Worm (Caenorhabditis elegans) whole organism, midembryonic: ENCODE measurements around the gene rpn-9.

Source experiments
- T22C8.4 ChIP-seq: fragments of 200-800 bp; sonication (Bioruptor generic); IDR thresholded peaks from 2 replicates; pipeline ENCODE4 v1.3.6; 2022; ENCODE audit warnings: missing genetic modification characterization, missing compliant biosample characterization
- cog-1 ChIP-seq: sonication (generic microtip); optimal IDR thresholded peaks from 2 replicates; lab custom pipeline; 2016; ENCODE audit warnings: missing genetic modification characterization, missing compliant biosample characterization
- flt-1 ChIP-seq: fragments of 200-800 bp; sonication (Bioruptor generic); IDR thresholded peaks from 2 replicates; pipeline ENCODE4 v1.3.6; 2022; ENCODE audit warnings: missing genetic modification characterization, missing compliant biosample characterization
- klf-2 ChIP-seq: fragments of 200-800 bp; sonication (Bioruptor generic); conservative IDR thresholded peaks from 2 replicates; pipeline ENCODE4 v1.3.6; 2022; ENCODE audit warnings: missing genetic modification reagents, missing genetic modification characterization, missing compliant biosample characterization
- med-1 ChIP-seq: sonication (generic microtip); optimal IDR thresholded peaks from 2 replicates; lab custom pipeline; 2017; ENCODE audit warnings: missing genetic modification characterization, mild to moderate bottlenecking, missing compliant biosample characterization, antibody characterized with exemption, missing genetic modification reagents; ENCODE audit not compliant: insufficient read depth
- ref-1 ChIP-seq: fragments of 200-800 bp; sonication (Bioruptor generic); conservative IDR thresholded peaks from 2 replicates; pipeline ENCODE4 v1.3.6; 2022; ENCODE audit warnings: missing genetic modification reagents, missing genetic modification characterization, missing compliant biosample characterization
- tab-1 ChIP-seq: fragments of 200-800 bp; sonication (Bioruptor generic); IDR thresholded peaks from 2 replicates; pipeline ENCODE4 v1.3.6; 2022; ENCODE audit warnings: missing genetic modification characterization, missing compliant biosample characterization
- ztf-23 ChIP-seq: fragments of 200-800 bp; sonication (Bioruptor generic); IDR thresholded peaks from 2 replicates; pipeline ENCODE4 v1.3.6; 2022; ENCODE audit warnings: missing genetic modification reagents, missing genetic modification characterization, missing compliant biosample characterization
- ztf-29 ChIP-seq: fragments of 200-800 bp; sonication (Bioruptor generic); IDR thresholded peaks from 2 replicates; pipeline ENCODE4 v1.3.6; 2022; ENCODE audit warnings: missing genetic modification reagents, missing genetic modification characterization, missing compliant biosample characterization

rpn-9 gene

ce11 chrII:11279971-11280370, 41.3 kb upstream of the rpn-9 start:
- TF ChIP-seq T22C8.4 (GFP tag; lab: Robert Waterston, UW) = no peak
- no peak for TF ChIP-seq ref-1 (GFP tag; lab: Robert Waterston, UW)
- no peak for TF ChIP-seq cog-1 (tag; lab: Kevin White, UChicago)
- no peak for TF ChIP-seq tab-1 (GFP tag; lab: Robert Waterston, UW)
- no peak for TF ChIP-seq ztf-23
- TF ChIP-seq flt-1 (GFP tag; lab: Robert Waterston, UW) = no peak
- TF ChIP-seq ztf-29 = no peak
- TF ChIP-seq med-1 = no peak
- no peak for TF ChIP-seq klf-2 (GFP tag; lab: Robert Waterston, UW)

DNA sequence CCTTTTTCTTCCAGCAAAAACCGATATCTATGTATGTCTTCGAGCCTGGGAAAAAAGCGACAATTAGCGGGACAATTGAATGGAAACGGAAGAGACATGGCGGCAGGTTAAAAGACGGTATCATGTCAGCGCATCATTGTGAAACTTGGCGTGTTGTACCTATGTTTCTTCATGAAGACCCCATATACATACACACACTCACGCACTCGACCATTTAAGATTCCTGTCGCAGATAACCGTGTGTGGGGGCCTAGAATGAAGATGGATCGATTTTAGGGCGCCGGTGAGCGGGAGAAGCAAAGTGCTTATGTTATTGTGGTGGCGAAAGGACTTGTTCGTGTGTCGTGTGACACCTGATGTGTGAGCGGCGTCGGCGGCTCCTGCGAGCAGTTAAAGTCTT, 38.2 kb upstream of the rpn-9 start:
- no peak for TF ChIP-seq tab-1 (GFP tag; lab: Robert Waterston, UW)
- no peak for TF ChIP-seq ztf-23
- TF ChIP-seq med-1 = no peak
- no peak for TF ChIP-seq flt-1 (GFP tag; lab: Robert Waterston, UW)
- TF ChIP-seq klf-2 (GFP tag; lab: Robert Waterston, UW) = no peak
- no peak for TF ChIP-seq cog-1 (tag; lab: Kevin White, UChicago)
- TF ChIP-seq ztf-29 = no peak

DNA sequence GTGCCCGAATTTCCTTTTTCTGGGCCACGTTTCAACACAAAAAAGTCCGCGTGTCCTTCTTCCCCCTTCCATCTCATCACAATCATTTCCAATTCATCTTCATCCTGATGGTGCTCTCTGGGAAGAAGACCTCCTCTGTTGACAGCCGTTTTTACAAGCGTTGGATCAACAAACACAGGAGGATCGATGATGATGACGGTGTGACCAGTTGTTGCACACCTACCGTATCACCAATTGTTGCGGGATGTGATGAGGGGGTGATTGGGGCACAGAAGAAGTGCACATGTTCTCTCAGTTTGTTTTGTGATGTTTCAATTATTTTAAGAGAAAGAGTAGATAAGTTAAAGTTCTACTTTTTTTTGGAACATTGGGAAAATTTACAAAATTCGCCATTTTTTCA, 36.8 kb upstream of the rpn-9 start:
- TF ChIP-seq flt-1 (GFP tag; lab: Robert Waterston, UW) (no peak), tab-1 (GFP tag; lab: Robert Waterston, UW) (no peak), ztf-29 (no peak), med-1 (no peak), ref-1 (GFP tag; lab: Robert Waterston, UW) (no peak)

DNA sequence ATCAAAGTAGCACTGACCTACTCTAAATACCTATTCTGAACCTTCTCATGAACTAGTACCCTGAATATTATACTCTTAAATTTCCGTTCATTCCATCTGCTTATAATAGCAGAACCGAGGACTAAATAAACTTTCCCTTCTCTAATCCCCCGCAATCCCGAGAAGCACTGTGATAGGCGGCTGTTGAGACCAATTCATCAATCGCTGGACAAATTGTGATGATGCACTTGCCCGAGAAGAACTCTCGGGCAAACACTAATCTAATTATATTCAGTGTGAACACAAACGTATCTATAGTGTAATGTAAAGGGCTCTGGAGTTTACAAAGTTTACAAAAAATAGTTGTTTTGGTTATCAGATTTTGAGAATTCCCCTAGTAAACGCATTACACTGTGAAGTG, 36.2 kb upstream of the rpn-9 start:
- TF ChIP-seq klf-2 (GFP tag; lab: Robert Waterston, UW) (no peak), flt-1 (GFP tag; lab: Robert Waterston, UW) (no peak), cog-1 (tag; lab: Kevin White, UChicago) (no peak), ref-1 (GFP tag; lab: Robert Waterston, UW) (no peak), med-1 (no peak), tab-1 (GFP tag; lab: Robert Waterston, UW) (no peak), ztf-29 (no peak), T22C8.4 (GFP tag; lab: Robert Waterston, UW) (no peak), ztf-23 (no peak)

DNA sequence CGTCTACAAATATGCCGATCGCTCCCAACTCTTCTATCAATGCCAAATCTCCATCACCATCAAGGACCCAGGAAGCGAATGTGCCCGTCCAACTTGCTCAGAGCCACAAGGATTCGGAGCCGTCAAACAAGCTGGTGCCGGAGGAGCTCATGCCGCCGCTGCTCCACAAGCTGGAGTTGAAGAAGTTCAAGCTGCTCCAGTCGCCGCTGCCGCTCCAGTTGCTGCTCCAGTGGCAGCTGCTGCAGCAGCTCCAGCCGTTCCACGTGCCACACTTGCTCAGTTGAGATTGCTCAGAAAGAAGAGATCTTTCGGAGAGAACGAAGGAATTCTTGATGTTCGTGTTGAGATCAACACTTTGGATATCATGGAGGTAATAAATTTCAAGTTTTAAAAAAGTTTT, 32.1 kb upstream of the rpn-9 start:
- no peak for TF ChIP-seq klf-2 (GFP tag; lab: Robert Waterston, UW)
- no peak for TF ChIP-seq med-1
- TF ChIP-seq cog-1 (tag; lab: Kevin White, UChicago) = no peak
- no peak for TF ChIP-seq ztf-29
- no peak for TF ChIP-seq ztf-23

ce11 chrII:11268822-11269221, 30.1 kb upstream of the rpn-9 start, which contains the start of gene cut-1:
TSS of gene cut-1 (plus strand) at chrII:11269122.
- no peak for TF ChIP-seq ztf-23
- TF ChIP-seq tab-1 (GFP tag; lab: Robert Waterston, UW) = no peak
- no peak for TF ChIP-seq med-1
- TF ChIP-seq ref-1 (GFP tag; lab: Robert Waterston, UW) = no peak
- TF ChIP-seq ztf-29 = no peak
- no peak for TF ChIP-seq cog-1 (tag; lab: Kevin White, UChicago)
- TF ChIP-seq flt-1 (GFP tag; lab: Robert Waterston, UW) = no peak
- no peak for TF ChIP-seq klf-2 (GFP tag; lab: Robert Waterston, UW)
- TF ChIP-seq T22C8.4 (GFP tag; lab: Robert Waterston, UW) = no peak

DNA sequence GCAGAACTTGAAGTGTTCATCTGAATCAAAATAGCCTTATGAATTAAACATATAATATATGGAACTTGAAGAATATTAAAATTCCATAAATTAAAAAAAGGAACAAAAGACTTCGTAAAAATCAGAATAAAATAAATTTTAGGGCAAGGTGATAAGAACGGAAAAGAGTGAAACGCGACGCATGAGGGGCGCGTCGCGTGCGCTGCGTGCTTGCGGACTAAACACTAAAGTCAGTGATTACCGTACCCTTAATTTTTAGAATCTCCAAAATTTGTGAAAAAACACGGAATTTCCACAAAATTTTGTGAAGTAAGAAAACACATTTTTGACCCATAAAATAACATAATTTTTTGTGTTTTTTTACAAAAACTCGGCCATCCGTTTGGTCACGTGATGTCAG, 22.5 kb upstream of the rpn-9 start, which contains the start of gene T05B9.1:
T05B9.1 (minus strand) TSS at position 20 of the 400 bp plus-strand sequence.
- TF ChIP-seq ref-1 (GFP tag; lab: Robert Waterston, UW) = no peak
- no peak for TF ChIP-seq ztf-23

DNA sequence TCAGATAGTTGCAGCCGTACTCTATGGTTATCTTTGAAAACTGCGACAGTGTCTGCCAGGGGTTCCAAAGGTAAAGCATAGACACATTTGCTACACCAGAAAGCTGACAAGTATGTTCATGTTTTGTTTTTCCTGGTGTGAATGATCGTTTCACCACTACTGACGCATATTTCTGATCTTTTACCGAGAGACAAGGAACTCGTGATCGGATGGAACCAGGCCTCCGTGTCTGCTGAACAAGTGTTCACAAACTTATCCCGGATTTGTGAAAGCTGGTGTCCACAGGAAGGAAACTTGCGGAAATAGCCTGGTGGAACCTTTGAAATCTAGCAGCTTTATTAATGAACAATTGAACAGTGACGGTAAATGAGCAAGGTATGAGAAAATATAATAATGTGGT, 21.0 kb upstream of the rpn-9 start:
- TF ChIP-seq med-1 = no peak

DNA sequence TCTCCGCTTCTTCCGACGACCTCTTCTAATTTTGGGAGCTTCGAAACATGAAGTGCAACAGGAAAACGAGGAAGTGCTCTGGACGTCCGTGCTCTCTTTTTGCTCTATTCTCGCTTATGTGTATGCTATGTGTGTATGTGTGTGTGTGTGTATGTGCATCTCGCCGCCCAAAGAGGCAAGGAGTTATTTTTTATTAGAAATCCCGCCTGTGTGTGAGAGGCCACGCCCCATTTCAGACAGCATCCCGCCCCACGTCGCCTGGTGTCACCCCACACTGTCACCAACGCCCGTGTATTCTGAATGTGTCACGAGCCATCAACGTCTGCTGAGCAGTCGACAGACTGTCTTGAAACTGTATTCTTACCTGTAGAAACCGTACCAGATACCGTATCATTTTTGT, 16.8 kb upstream of the rpn-9 start, which contains the start of gene T05B9.2:
T05B9.2 (plus strand) TSS at position 301 of the 400 bp plus-strand sequence.
- TF ChIP-seq ztf-23 = no peak
- TF ChIP-seq klf-2 (GFP tag; lab: Robert Waterston, UW) = no peak
- no peak for TF ChIP-seq flt-1 (GFP tag; lab: Robert Waterston, UW)
- TF ChIP-seq ref-1 (GFP tag; lab: Robert Waterston, UW) = no peak
- no peak for TF ChIP-seq med-1
- no peak for TF ChIP-seq tab-1 (GFP tag; lab: Robert Waterston, UW)
- no peak for TF ChIP-seq T22C8.4 (GFP tag; lab: Robert Waterston, UW)
- no peak for TF ChIP-seq cog-1 (tag; lab: Kevin White, UChicago)
- no peak for TF ChIP-seq ztf-29

- no peak for TF ChIP-seq med-1
- no peak for TF ChIP-seq flt-1 (GFP tag; lab: Robert Waterston, UW)
- no peak for TF ChIP-seq T22C8.4 (GFP tag; lab: Robert Waterston, UW)
- TF ChIP-seq ref-1 (GFP tag; lab: Robert Waterston, UW) = no peak
- TF ChIP-seq tab-1 (GFP tag; lab: Robert Waterston, UW) = no peak
- TF ChIP-seq klf-2 (GFP tag; lab: Robert Waterston, UW) = no peak
- no peak for TF ChIP-seq ztf-23
- no peak for TF ChIP-seq cog-1 (tag; lab: Kevin White, UChicago)
- TF ChIP-seq ztf-29 = no peak
Observed at ce11 chrII:11247414-11247813, 8.7 kb upstream of the rpn-9 start, which contains the start of gene T06D8.10. TSS of gene T06D8.10 (minus strand) at chrII:11247514.

DNA sequence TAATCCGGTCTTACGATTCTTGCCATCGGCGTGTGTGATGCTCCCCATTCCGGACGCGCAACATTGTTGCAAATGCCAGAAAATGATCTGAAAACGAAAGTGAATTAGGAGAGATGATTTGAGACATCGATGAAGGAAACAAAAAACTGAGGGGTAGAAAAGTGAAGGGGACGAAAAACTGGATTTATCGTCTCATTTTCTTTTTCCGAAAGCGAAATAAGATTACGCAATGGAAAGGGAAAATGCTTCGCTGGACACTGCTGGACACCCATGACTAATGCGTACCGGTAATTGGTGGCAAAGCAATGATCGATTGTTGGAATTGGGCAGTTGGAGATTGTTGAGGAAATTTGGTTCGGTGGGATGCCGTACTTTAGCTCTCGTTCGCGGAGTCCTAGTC, 7.8 kb upstream of the rpn-9 start:
- TF ChIP-seq ref-1 (GFP tag; lab: Robert Waterston, UW) (no peak), cog-1 (tag; lab: Kevin White, UChicago) (no peak), ztf-29 (no peak), flt-1 (GFP tag; lab: Robert Waterston, UW) (no peak), klf-2 (GFP tag; lab: Robert Waterston, UW) (no peak), med-1 (no peak), tab-1 (GFP tag; lab: Robert Waterston, UW) (no peak), T22C8.4 (GFP tag; lab: Robert Waterston, UW) (no peak), ztf-23 (no peak)
